Worm (Caenorhabditis elegans) whole organism, late embryonic: Measurements from ENCODE around the gene sdz-13.

Experiments used
- C08G9.2 ChIP-seq: sonication (generic microtip); optimal IDR thresholded peaks from 2 replicates; lab custom pipeline; 2016; ENCODE audit warnings: mild to moderate bottlenecking, missing genetic modification characterization, moderate library complexity, missing compliant biosample characterization
- pqm-1 ChIP-seq: sonication (generic microtip); optimal IDR thresholded peaks from 2 replicates; lab custom pipeline; 2016; ENCODE audit warnings: missing genetic modification characterization, missing compliant biosample characterization

ce11 chrIV:10896512-10896911 lies 17.1 kb upstream of the sdz-13 start, which contains the start of gene srlf-13:
- TF ChIP-seq pqm-1 (tag; lab: Kevin White, UChicago), result no peak
- TF ChIP-seq C08G9.2 (tag; lab: Kevin White, UChicago), result no peak
